Worm (Caenorhabditis elegans) whole organism, midembryonic: ENCODE results near the gene nspa-9.

Source experiments
- flt-1 ChIP-seq: fragments of 200-800 bp; sonication (Bioruptor generic); IDR thresholded peaks from 2 replicates; pipeline ENCODE4 v1.3.6; 2022; ENCODE audit warnings: missing genetic modification characterization, missing compliant biosample characterization
- ref-1 ChIP-seq: fragments of 200-800 bp; sonication (Bioruptor generic); conservative IDR thresholded peaks from 2 replicates; pipeline ENCODE4 v1.3.6; 2022; ENCODE audit warnings: missing genetic modification reagents, missing genetic modification characterization, missing compliant biosample characterization
- tab-1 ChIP-seq: fragments of 200-800 bp; sonication (Bioruptor generic); IDR thresholded peaks from 2 replicates; pipeline ENCODE4 v1.3.6; 2022; ENCODE audit warnings: missing genetic modification characterization, missing compliant biosample characterization

DNA sequence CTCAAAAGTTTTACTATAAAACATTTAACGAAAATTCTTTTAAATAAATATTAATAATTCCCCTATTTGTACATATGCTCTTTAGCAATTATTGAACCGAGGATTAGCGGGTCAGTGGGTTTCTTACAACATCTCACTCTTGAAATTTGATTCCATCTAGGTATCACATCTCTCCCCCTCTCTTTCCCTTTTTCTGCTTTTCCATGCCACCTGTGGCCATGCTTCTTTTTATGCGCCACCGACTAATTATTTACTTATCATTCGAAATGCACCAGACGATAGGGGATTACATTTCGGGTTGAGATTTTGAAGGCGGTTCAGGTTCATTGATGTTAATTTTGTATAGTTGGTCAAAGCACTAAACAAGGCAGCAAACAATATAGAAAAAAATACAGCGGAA, 27.0 kb downstream of the nspa-9 start:
- TF ChIP-seq tab-1 (no peak), flt-1 (GFP tag; lab: Robert Waterston, UW) (no peak), ref-1 (GFP tag; lab: Robert Waterston, UW) (no peak)
